Worm (Caenorhabditis elegans) whole organism, late embryonic: ENCODE data around the gene rpn-12.

Experiments used
- C08G9.2 ChIP-seq: sonication (generic microtip); optimal IDR thresholded peaks from 2 replicates; lab custom pipeline; 2016; ENCODE audit warnings: mild to moderate bottlenecking, missing genetic modification characterization, moderate library complexity, missing compliant biosample characterization
- F13H6.1 ChIP-seq: sonication (generic microtip); optimal IDR thresholded peaks from 2 replicates; lab custom pipeline; 2016; ENCODE audit warnings: missing genetic modification characterization, missing compliant biosample characterization
- K09A11.1 ChIP-seq: sonication (generic microtip); optimal IDR thresholded peaks from 2 replicates; lab custom pipeline; 2017; ENCODE audit warnings: antibody characterized with exemption, mild to moderate bottlenecking, missing genetic modification characterization, missing compliant biosample characterization; ENCODE audit not compliant: insufficient read depth
- T23F11.4 ChIP-seq: fragments of 200-800 bp; sonication (Bioruptor generic); optimal IDR thresholded peaks from 2 replicates; lab custom pipeline; 2018; ENCODE audit warnings: mild to moderate bottlenecking, missing genetic modification characterization, missing compliant biosample characterization
- Y22D7AL.16 ChIP-seq: sonication (generic microtip); optimal IDR thresholded peaks from 2 replicates; lab custom pipeline; 2016; ENCODE audit warnings: missing genetic modification characterization, missing compliant biosample characterization
- ahr-1 ChIP-seq: sonication (generic microtip); optimal IDR thresholded peaks from 2 replicates; lab custom pipeline; 2016; ENCODE audit warnings: missing genetic modification characterization, missing compliant biosample characterization
- ama-1 ChIP-seq: fragments of 150-350 bp; optimal IDR thresholded peaks from 2 replicates; lab custom pipeline; 2014
- ceh-14 ChIP-seq: sonication (generic microtip); optimal IDR thresholded peaks from 2 replicates; lab custom pipeline; 2016; ENCODE audit warnings: missing genotype, missing genetic modification characterization, missing compliant biosample characterization
- ceh-18 ChIP-seq: sonication (generic microtip); optimal IDR thresholded peaks from 2 replicates; lab custom pipeline; 2016; ENCODE audit warnings: missing genetic modification characterization, missing compliant biosample characterization
- ceh-2 ChIP-seq: sonication (generic microtip); optimal IDR thresholded peaks from 2 replicates; lab custom pipeline; 2016; ENCODE audit warnings: missing genotype, missing genetic modification characterization, missing compliant biosample characterization
- ceh-45 ChIP-seq: fragments of 200-800 bp; sonication (Bioruptor generic); IDR thresholded peaks from 2 replicates; pipeline ENCODE4 v1.3.6; 2022; ENCODE audit warnings: missing genetic modification reagents, missing genetic modification characterization, missing compliant biosample characterization
- ceh-9 ChIP-seq: sonication (generic microtip); optimal IDR thresholded peaks from 2 replicates; lab custom pipeline; 2016; ENCODE audit warnings: mild to moderate bottlenecking, missing genetic modification characterization, inconsistent platforms, missing compliant biosample characterization
- che-1 ChIP-seq: sonication (generic microtip); optimal IDR thresholded peaks from 2 replicates; lab custom pipeline; 2016; ENCODE audit warnings: mild to moderate bottlenecking, missing genetic modification characterization, missing compliant biosample characterization
- elt-2 ChIP-seq: sonication (generic microtip); optimal IDR thresholded peaks from 2 replicates; lab custom pipeline; 2016; ENCODE audit warnings: missing genetic modification reagents, missing genetic modification characterization, missing compliant biosample characterization
- eyg-1 ChIP-seq: sonication (generic microtip); optimal IDR thresholded peaks from 2 replicates; lab custom pipeline; 2016; ENCODE audit warnings: missing genotype, missing genetic modification characterization, missing compliant biosample characterization
- fax-1 ChIP-seq: sonication (generic microtip); optimal IDR thresholded peaks from 2 replicates; lab custom pipeline; 2016; ENCODE audit warnings: missing genotype, missing genetic modification characterization, missing compliant biosample characterization
- fkh-10 ChIP-seq: fragments of 150-350 bp; optimal IDR thresholded peaks from 2 replicates; lab custom pipeline; 2014; ENCODE audit warnings: missing biosample characterization, missing genetic modification reagents, missing genetic modification characterization
- fkh-6 ChIP-seq: sonication (generic microtip); optimal IDR thresholded peaks from 2 replicates; lab custom pipeline; 2016; ENCODE audit warnings: missing genetic modification characterization, missing compliant biosample characterization
- gmeb-2 ChIP-seq: sonication (generic microtip); optimal IDR thresholded peaks from 2 replicates; lab custom pipeline; 2016; ENCODE audit warnings: missing genetic modification characterization, inconsistent platforms, missing compliant biosample characterization
- hlh-6 ChIP-seq: sonication (generic microtip); optimal IDR thresholded peaks from 2 replicates; lab custom pipeline; 2016; ENCODE audit warnings: missing genotype, missing genetic modification characterization, missing compliant biosample characterization
- hlh-8 ChIP-seq: sonication (generic microtip); optimal IDR thresholded peaks from 2 replicates; lab custom pipeline; 2016; ENCODE audit warnings: missing genotype, missing genetic modification characterization, missing compliant biosample characterization
- lim-6 ChIP-seq: sonication (generic microtip); optimal IDR thresholded peaks from 2 replicates; lab custom pipeline; 2016; ENCODE audit warnings: missing genetic modification characterization, missing compliant biosample characterization
- lin-11 ChIP-seq: fragments of 200-800 bp; sonication (Bioruptor generic); optimal IDR thresholded peaks from 2 replicates; lab custom pipeline; 2018; ENCODE audit warnings: mild to moderate bottlenecking, missing genetic modification characterization, missing compliant biosample characterization
- madf-2 ChIP-seq: sonication (generic microtip); optimal IDR thresholded peaks from 2 replicates; lab custom pipeline; 2017; ENCODE audit warnings: missing genetic modification characterization, missing compliant biosample characterization
- odd-2 ChIP-seq: sonication (generic microtip); optimal IDR thresholded peaks from 2 replicates; lab custom pipeline; 2017; ENCODE audit warnings: antibody characterized with exemption, mild to moderate bottlenecking, missing genetic modification characterization, missing compliant biosample characterization
- pag-3 ChIP-seq: sonication (generic microtip); optimal IDR thresholded peaks from 2 replicates; lab custom pipeline; 2016; ENCODE audit warnings: missing compliant biosample characterization, missing genetic modification characterization, borderline replicate concordance
- pat-9 ChIP-seq: fragments of 200-800 bp; sonication (Bioruptor generic); optimal IDR thresholded peaks from 2 replicates; lab custom pipeline; 2018; ENCODE audit warnings: mild to moderate bottlenecking, missing genetic modification characterization, moderate library complexity, missing compliant biosample characterization
- ref-2 ChIP-seq: sonication (generic microtip); optimal IDR thresholded peaks from 2 replicates; lab custom pipeline; 2016; ENCODE audit warnings: missing genetic modification characterization, missing compliant biosample characterization
- rnt-1 ChIP-seq: sonication (generic microtip); optimal IDR thresholded peaks from 2 replicates; lab custom pipeline; 2016; ENCODE audit warnings: missing genetic modification characterization, missing compliant biosample characterization
- syd-9 ChIP-seq: sonication (generic microtip); optimal IDR thresholded peaks from 2 replicates; lab custom pipeline; 2016; ENCODE audit warnings: mild to moderate bottlenecking, missing genetic modification characterization, moderate library complexity, missing compliant biosample characterization
- tbx-7 ChIP-seq: sonication (generic microtip); optimal IDR thresholded peaks from 2 replicates; lab custom pipeline; 2016; ENCODE audit warnings: missing genotype, missing genetic modification characterization, missing compliant biosample characterization
- ttx-3 ChIP-seq: sonication (generic microtip); optimal IDR thresholded peaks from 2 replicates; lab custom pipeline; 2016; ENCODE audit warnings: missing genetic modification reagents, missing genetic modification characterization, missing compliant biosample characterization
- unc-3 ChIP-seq, 2 experiments: fragments of 200-800 bp in 1 of 2; sonication (Bioruptor generic) in 1 of 2; sonication (generic microtip) in 1 of 2; conservative IDR thresholded peaks in 1 of 2; optimal IDR thresholded peaks in 1 of 2; 2 replicates each; pipeline versions ENCODE4 v1.3.6 to Lab custom; 2016 to 2022; ENCODE audit warnings: missing compliant biosample characterization in 2 of 2, missing genetic modification characterization in 2 of 2, missing genetic modification reagents in 1 of 2
- unc-42 ChIP-seq: sonication (generic microtip); optimal IDR thresholded peaks from 2 replicates; lab custom pipeline; 2016; ENCODE audit warnings: missing genotype, missing genetic modification characterization, missing compliant biosample characterization
- unc-55 ChIP-seq: sonication (generic microtip); optimal IDR thresholded peaks from 2 replicates; lab custom pipeline; 2017; ENCODE audit warnings: missing biosample characterization, missing genetic modification reagents, missing genetic modification characterization
- ztf-16 ChIP-seq: sonication (generic microtip); optimal IDR thresholded peaks from 2 replicates; lab custom pipeline; 2017; ENCODE audit warnings: missing genetic modification characterization, missing compliant biosample characterization

Gene rpn-12

DNA sequence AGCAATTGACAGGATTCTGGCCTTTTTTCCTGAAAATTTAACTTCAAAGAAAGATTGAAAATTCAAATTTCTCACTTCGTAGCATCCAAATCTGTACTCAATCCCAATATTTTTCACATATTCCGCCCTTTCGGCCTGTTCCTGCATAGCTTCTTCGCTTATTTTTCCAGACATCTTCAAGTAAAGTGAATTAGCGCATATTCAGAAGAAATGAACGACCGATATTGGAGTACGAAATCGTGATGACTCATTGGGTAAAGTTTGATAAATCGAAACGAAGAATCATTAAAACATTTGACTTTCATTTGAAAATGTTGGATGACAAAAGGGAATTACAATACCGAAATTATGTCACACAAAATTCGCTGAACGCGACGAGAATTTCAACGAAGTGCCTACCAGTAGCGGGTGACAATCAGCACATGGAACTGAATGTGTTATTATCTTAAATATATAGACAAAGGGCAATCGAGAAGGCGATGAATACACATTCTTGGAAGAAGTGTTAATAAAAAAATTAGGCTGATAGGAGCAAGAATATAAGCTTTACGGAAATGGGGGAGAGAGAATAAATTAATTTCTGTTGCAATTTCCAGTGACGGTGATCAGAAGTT lies 1.8 kb upstream of the rpn-12 start, which contains the start of gene coa-7:
Gene coa-7 (minus strand): TSS at position 174 of the 614 bp plus-strand sequence.
- TF ChIP-seq unc-55 (GFP tag; lab: Kevin White, UChicago) (no peak), ceh-45 (GFP tag; lab: Robert Waterston, UW) (no peak), T23F11.4 (GFP tag; lab: Kevin White, UChicago) (no peak), fkh-6 (tag; lab: Kevin White, UChicago) (no peak), ceh-2 (tag; lab: Kevin White, UChicago) (no peak), pat-9 (no peak), fax-1 (tag; lab: Kevin White, UChicago) (no peak), lim-6 (tag; lab: Kevin White, UChicago) (no peak), elt-2 (tag; lab: Kevin White, UChicago) (no peak), fkh-10 (GFP tag; lab: Kevin White, UChicago) (no peak)

DNA sequence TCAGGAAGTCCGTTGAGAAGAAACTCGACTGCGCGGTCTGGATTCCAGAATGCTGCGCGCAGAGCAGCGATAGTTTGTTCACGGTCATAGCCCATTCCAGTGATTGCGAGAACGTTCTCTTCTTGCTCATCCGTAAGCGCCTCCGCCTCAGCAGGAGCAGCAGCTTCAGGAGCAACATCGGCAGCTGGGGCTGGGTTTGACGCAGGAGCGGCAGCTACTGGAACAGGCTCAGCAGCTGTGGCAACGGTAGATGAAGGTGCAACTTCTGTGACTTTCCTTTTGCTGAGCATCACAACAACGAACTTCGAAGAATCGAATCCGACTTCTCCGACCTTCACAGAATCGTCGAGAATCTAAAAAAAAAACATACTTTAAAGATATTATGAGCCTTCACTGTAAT lies 799 bp upstream of the rpn-12 start:
- no peak for TF ChIP-seq K09A11.1 (tag; lab: Kevin White, UChicago)
- TF ChIP-seq ceh-45 (GFP tag; lab: Robert Waterston, UW) = no peak
- no peak for TF ChIP-seq syd-9 (tag; lab: Kevin White, UChicago)
- no peak for TF ChIP-seq hlh-6 (tag; lab: Kevin White, UChicago)
- TF ChIP-seq tbx-7 (tag; lab: Kevin White, UChicago) = no peak
- no peak for TF ChIP-seq ref-2 (tag; lab: Kevin White, UChicago)
- TF ChIP-seq ceh-18 = no peak
- no peak for TF ChIP-seq unc-3 (GFP tag; conservative IDR thresholded peaks at IDR 0.05; lab: Robert Waterston, UW)
- TF ChIP-seq unc-3 (tag; optimal IDR thresholded peaks at IDR 0.05; lab: Kevin White, UChicago) = no peak
- no peak for TF ChIP-seq rnt-1 (tag; lab: Kevin White, UChicago)
- TF ChIP-seq che-1 (tag; lab: Kevin White, UChicago) = no peak
- TF ChIP-seq ztf-16 = no peak
- TF ChIP-seq ceh-2 (tag; lab: Kevin White, UChicago) = no peak
- no peak for TF ChIP-seq unc-42 (tag; lab: Kevin White, UChicago)
- TF ChIP-seq fax-1 (tag; lab: Kevin White, UChicago) = no peak
- TF ChIP-seq lin-11 (tag; lab: Kevin White, UChicago) = no peak
- TF ChIP-seq pat-9 = no peak
- TF ChIP-seq hlh-8 (tag; lab: Kevin White, UChicago) = no peak

DNA sequence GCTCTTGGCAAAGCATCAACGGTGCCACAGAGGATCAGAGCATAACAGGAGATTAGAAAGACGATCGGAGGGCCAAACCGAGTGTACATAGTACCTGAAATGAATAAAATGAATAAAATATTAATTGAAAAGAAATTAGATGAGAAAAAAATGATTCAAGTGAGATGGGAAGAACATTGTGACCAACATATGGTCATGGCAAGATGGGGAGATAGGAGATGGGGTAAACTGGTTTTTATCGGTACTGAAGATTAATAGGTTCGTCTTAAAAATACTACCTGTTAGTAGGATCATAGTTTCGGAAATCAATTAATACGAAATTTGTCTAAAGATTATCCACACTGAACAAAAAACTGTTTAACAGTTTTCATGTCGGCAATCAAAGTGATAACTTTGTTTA lies 4.2 kb downstream of the rpn-12 start, which contains the start of gene nep-1:
Gene nep-1 (minus strand): TSS at position 101 of the 400 bp plus-strand sequence.
- TF ChIP-seq unc-55 (GFP tag; lab: Kevin White, UChicago) (no peak), odd-2 (tag; lab: Kevin White, UChicago) (no peak)

DNA sequence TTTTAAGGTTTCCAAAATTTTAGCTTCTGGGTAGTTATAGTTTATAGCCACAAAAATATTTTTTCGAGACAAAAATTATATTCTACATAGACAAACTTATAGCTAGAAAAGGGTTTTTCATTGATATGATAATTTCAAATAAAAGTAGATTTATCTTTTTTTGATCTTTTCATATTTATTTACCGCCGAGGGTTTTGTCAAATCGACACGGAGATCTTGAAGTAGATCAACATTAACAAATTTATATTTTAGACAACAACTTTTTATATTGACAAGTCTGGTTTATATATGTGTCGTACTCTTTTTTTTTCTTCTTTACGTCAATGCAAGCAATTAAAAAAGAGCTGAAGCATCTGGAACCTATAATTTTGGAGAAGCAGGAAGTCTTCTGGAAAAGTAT lies 5.9 kb downstream of the rpn-12 start:
- TF ChIP-seq ceh-18 = no peak
- no peak for TF ChIP-seq Y22D7AL.16
- TF ChIP-seq eyg-1 (tag; lab: Kevin White, UChicago) = no peak
- no peak for TF ChIP-seq fkh-6 (tag; lab: Kevin White, UChicago)
- no peak for TF ChIP-seq ama-1 (lab: Kevin White, UChicago)
- TF ChIP-seq ztf-16 = no peak
- no peak for TF ChIP-seq pag-3 (tag; lab: Kevin White, UChicago)
- TF ChIP-seq ttx-3 = no peak
- TF ChIP-seq F13H6.1 = no peak
- TF ChIP-seq ahr-1 (tag; lab: Kevin White, UChicago) = no peak
- TF ChIP-seq C08G9.2 (tag; lab: Kevin White, UChicago) = no peak
- no peak for TF ChIP-seq syd-9 (tag; lab: Kevin White, UChicago)
- TF ChIP-seq ceh-9 (tag; lab: Kevin White, UChicago) = no peak
- no peak for TF ChIP-seq madf-2 (tag; lab: Kevin White, UChicago)
- TF ChIP-seq pat-9 = no peak
- TF ChIP-seq lim-6 (tag; lab: Kevin White, UChicago) = no peak
- no peak for TF ChIP-seq lin-11 (tag; lab: Kevin White, UChicago)
- no peak for TF ChIP-seq ceh-14 (tag; lab: Kevin White, UChicago)
- no peak for TF ChIP-seq gmeb-2
